Fruit fly (Drosophila melanogaster): Measurements from ENCODE around the gene Pdp1.

DNA sequence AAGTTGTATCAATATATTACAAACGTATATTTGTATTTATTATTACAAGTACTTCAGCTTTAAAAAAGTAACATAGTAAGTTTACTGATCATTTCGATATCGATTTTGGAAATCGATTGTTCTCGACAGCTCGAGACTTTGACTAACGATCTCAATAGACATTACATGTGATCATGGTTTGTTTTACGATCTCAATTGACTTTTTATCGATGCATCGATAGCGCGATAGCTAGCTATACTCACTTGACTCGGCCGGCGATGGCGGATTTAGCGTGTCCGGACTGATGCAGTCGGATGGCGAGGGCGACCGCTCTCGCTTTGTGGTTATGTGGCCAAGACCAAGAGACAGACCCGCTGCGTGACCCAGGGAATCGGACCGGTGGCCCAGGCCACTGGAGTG lies 50.0 kb downstream of the Pdp1 start:
- TF ChIP-seq CG9437 (GFP tag; optimal IDR thresholded peaks at IDR 0.05) (no peak), CG18011 (GFP tag; optimal IDR thresholded peaks at IDR 0.05) (no peak), gsb (GFP tag; IDR thresholded peaks at IDR 0.05) (no peak), Dp (GFP tag; optimal IDR thresholded peaks at IDR 0.05) (no peak), Elba2 (GFP tag; optimal IDR thresholded peaks at IDR 0.05) (no peak), ewg (GFP tag; optimal IDR thresholded peaks at IDR 0.05) (no peak), fu2 (GFP tag; optimal IDR thresholded peaks at IDR 0.05) (no peak), CG7372 (GFP tag; IDR thresholded peaks at IDR 0.05) (no peak), CG1233 (GFP tag; optimal IDR thresholded peaks at IDR 0.05) (no peak), Eip74EF (GFP tag; optimal IDR thresholded peaks at IDR 0.05) (no peak), CG7786 (GFP tag; optimal IDR thresholded peaks at IDR 0.05) (no peak)
